Fruit fly (Drosophila melanogaster) whole organism, prepupa: ENCODE data around the gene PH4alphaNE3.

Experiments used
- Blimp-1 ChIP-seq: fragments of 200-800 bp; sonication (Bioruptor generic); optimal IDR thresholded peaks from 3 replicates; lab custom pipeline; 2017; ENCODE audit warnings: missing biosample characterization, missing genetic modification characterization, mild to moderate bottlenecking, moderate library complexity, missing genetic modification reagents
- CG10631 ChIP-seq: fragments of 200-800 bp; sonication (Bioruptor generic); optimal IDR thresholded peaks from 2 replicates; lab custom pipeline; 2016; ENCODE audit warnings: missing biosample characterization, missing genetic modification characterization
- CG10669 ChIP-seq: fragments of 200-800 bp; sonication (Bioruptor generic); optimal IDR thresholded peaks from 3 replicates; lab custom pipeline; 2018; ENCODE audit warnings: missing biosample characterization, mild to moderate bottlenecking, missing genetic modification characterization, moderate library complexity
- CG11294 ChIP-seq: fragments of 200-800 bp; sonication (Bioruptor generic); IDR thresholded peaks from 2 replicates; pipeline ENCODE4 v1.3.6; 2022; ENCODE audit warnings: missing biosample characterization, missing genetic modification characterization
- CG11762 ChIP-seq: fragments of 200-800 bp; sonication (Bioruptor generic); optimal IDR thresholded peaks from 3 replicates; lab custom pipeline; 2016; ENCODE audit warnings: missing biosample characterization, missing genetic modification characterization; ENCODE audit not compliant: insufficient read depth
- CG11902 ChIP-seq: fragments of 200-800 bp; sonication (Bioruptor generic); optimal IDR thresholded peaks from 3 replicates; lab custom pipeline; 2016; ENCODE audit warnings: missing biosample characterization, missing genetic modification characterization
- CG1621 ChIP-seq: fragments of 200-800 bp; sonication (Bioruptor generic); optimal IDR thresholded peaks from 3 replicates; lab custom pipeline; 2018; ENCODE audit warnings: missing biosample characterization, mild to moderate bottlenecking, missing genetic modification characterization
- CG3032 ChIP-seq: fragments of 200-800 bp; optimal IDR thresholded peaks from 2 replicates; lab custom pipeline; 2019; ENCODE audit warnings: missing biosample characterization, mild to moderate bottlenecking, missing genetic modification characterization, moderate library complexity
- CG31627 ChIP-seq: fragments of 200-800 bp; sonication (Bioruptor generic); optimal IDR thresholded peaks from 3 replicates; lab custom pipeline; 2016; ENCODE audit warnings: missing biosample characterization, missing genetic modification characterization
- CG3919 ChIP-seq: fragments of 200-800 bp; sonication (Bioruptor generic); optimal IDR thresholded peaks from 3 replicates; lab custom pipeline; 2016; ENCODE audit warnings: missing biosample characterization, missing genetic modification characterization
- CG6163 ChIP-seq: fragments of 200-800 bp; sonication (Bioruptor generic); IDR thresholded peaks from 3 replicates; pipeline ENCODE4 v1.3.6; 2022; ENCODE audit warnings: missing biosample characterization, missing genetic modification characterization
- CG6276 ChIP-seq: fragments of 200-800 bp; sonication (Bioruptor generic); optimal IDR thresholded peaks from 2 replicates; lab custom pipeline; 2017; ENCODE audit warnings: missing biosample characterization, mild to moderate bottlenecking, missing genetic modification characterization
- CG6792 ChIP-seq: fragments of 200-800 bp; sonication (Bioruptor generic); optimal IDR thresholded peaks from 3 replicates; lab custom pipeline; 2016; ENCODE audit warnings: missing biosample characterization, missing genetic modification characterization
- CG6808 ChIP-seq: fragments of 200-800 bp; sonication (Bioruptor generic); optimal IDR thresholded peaks from 3 replicates; lab custom pipeline; 2017; ENCODE audit warnings: missing biosample characterization, missing genetic modification characterization, mild to moderate bottlenecking, moderate library complexity, missing genetic modification reagents
- CG7368 ChIP-seq: fragments of 200-800 bp; sonication (Bioruptor generic); optimal IDR thresholded peaks from 3 replicates; lab custom pipeline; 2016; ENCODE audit warnings: missing biosample characterization, missing genetic modification characterization
- CG9139 ChIP-seq: fragments of 200-800 bp; sonication (Bioruptor generic); optimal IDR thresholded peaks from 3 replicates; lab custom pipeline; 2017; ENCODE audit warnings: missing biosample characterization, mild to moderate bottlenecking, missing genetic modification characterization
- Eip75B ChIP-seq: fragments of 200-800 bp; sonication (Bioruptor generic); optimal IDR thresholded peaks from 3 replicates; lab custom pipeline; 2016; ENCODE audit warnings: missing biosample characterization, missing genetic modification characterization
- Eip78C ChIP-seq: fragments of 200-800 bp; sonication (Bioruptor generic); peaks from one replicate; lab custom pipeline; 2016; ENCODE audit warnings: missing biosample characterization, missing genetic modification characterization
- Eip93F ChIP-seq: fragments of 200-800 bp; sonication (Bioruptor generic); optimal IDR thresholded peaks from 2 replicates; lab custom pipeline; 2016; ENCODE audit warnings: missing biosample characterization, mild to moderate bottlenecking, missing genetic modification characterization
- Ets21C ChIP-seq: fragments of 200-800 bp; sonication (Bioruptor generic); optimal IDR thresholded peaks from 3 replicates; lab custom pipeline; 2016; ENCODE audit warnings: missing biosample characterization, missing genetic modification characterization
- Ets96B ChIP-seq: fragments of 200-800 bp; optimal IDR thresholded peaks from 2 replicates; lab custom pipeline; 2019; ENCODE audit warnings: missing biosample characterization, mild to moderate bottlenecking, missing genetic modification characterization, moderate library complexity
- Gug ChIP-seq: fragments of 200-800 bp; sonication (Bioruptor generic); IDR thresholded peaks from 2 replicates; pipeline ENCODE4 v1.3.6; 2022; ENCODE audit warnings: missing biosample characterization, missing genetic modification characterization
- Hr39 ChIP-seq: fragments of 200-800 bp; sonication (Bioruptor generic); optimal IDR thresholded peaks from 2 replicates; lab custom pipeline; 2016; ENCODE audit warnings: missing biosample characterization, missing genetic modification characterization
- Met ChIP-seq: fragments of 200-800 bp; sonication (Bioruptor generic); optimal IDR thresholded peaks from 3 replicates; lab custom pipeline; 2016; ENCODE audit warnings: missing biosample characterization, missing genetic modification characterization
- OdsH ChIP-seq: fragments of 200-800 bp; sonication (Bioruptor generic); optimal IDR thresholded peaks from 3 replicates; lab custom pipeline; 2016; ENCODE audit warnings: missing biosample characterization, missing genetic modification characterization
- Sox102F ChIP-seq: fragments of 200-800 bp; sonication (Bioruptor generic); optimal IDR thresholded peaks from 2 replicates; lab custom pipeline; 2016; ENCODE audit warnings: missing biosample characterization, mild to moderate bottlenecking, missing genetic modification characterization
- Sox14 ChIP-seq: fragments of 200-800 bp; sonication (Bioruptor generic); optimal IDR thresholded peaks from 3 replicates; lab custom pipeline; 2016; ENCODE audit warnings: missing biosample characterization, missing genetic modification characterization
- Sox15 ChIP-seq: fragments of 200-800 bp; sonication (Bioruptor generic); optimal IDR thresholded peaks from 3 replicates; lab custom pipeline; 2016; ENCODE audit warnings: missing biosample characterization, missing genetic modification characterization
- acj6 ChIP-seq: fragments of 200-800 bp; sonication (Bioruptor generic); optimal IDR thresholded peaks from 3 replicates; lab custom pipeline; 2016; ENCODE audit warnings: missing biosample characterization, missing genetic modification characterization
- dsx ChIP-seq: fragments of 200-800 bp; optimal IDR thresholded peaks from 3 replicates; lab custom pipeline; 2019; ENCODE audit warnings: missing biosample characterization, mild to moderate bottlenecking, missing genetic modification characterization, moderate library complexity; ENCODE audit not compliant: poor library complexity, severe bottlenecking
- eg ChIP-seq: fragments of 200-800 bp; sonication (Bioruptor generic); IDR thresholded peaks from 3 replicates; pipeline ENCODE4 v1.3.6; 2022; ENCODE audit warnings: missing biosample characterization, missing genetic modification characterization
- esn ChIP-seq: fragments of 200-800 bp; sonication (Bioruptor generic); optimal IDR thresholded peaks from 2 replicates; lab custom pipeline; 2016; ENCODE audit warnings: missing biosample characterization, mild to moderate bottlenecking, missing genetic modification characterization, moderate library complexity
- fd59A ChIP-seq: fragments of 200-800 bp; sonication (Bioruptor generic); optimal IDR thresholded peaks from 2 replicates; lab custom pipeline; 2017; ENCODE audit warnings: missing biosample characterization, mild to moderate bottlenecking, missing genetic modification characterization, missing genetic modification reagents
- fkh ChIP-seq: fragments of 200-800 bp; sonication (Bioruptor generic); optimal IDR thresholded peaks from 3 replicates; lab custom pipeline; 2017; ENCODE audit warnings: missing biosample characterization, mild to moderate bottlenecking, missing genetic modification characterization, moderate library complexity
- net ChIP-seq: fragments of 200-800 bp; sonication (Bioruptor generic); optimal IDR thresholded peaks from 3 replicates; lab custom pipeline; 2016; ENCODE audit warnings: missing biosample characterization, missing genetic modification characterization
- pdm3 ChIP-seq: fragments of 200-800 bp; sonication (Bioruptor generic); optimal IDR thresholded peaks from 3 replicates; lab custom pipeline; 2016; ENCODE audit warnings: missing biosample characterization, missing genetic modification characterization
- salr ChIP-seq, 2 experiments: fragments of 200-800 bp; sonication (Bioruptor generic); optimal IDR thresholded peaks; 3 replicates each; lab custom pipeline; 2016 to 2018; ENCODE audit warnings: missing biosample characterization in 2 of 2, missing genetic modification characterization in 2 of 2, mild to moderate bottlenecking in 1 of 2
- spab ChIP-seq: fragments of 200-800 bp; sonication (Bioruptor generic); optimal IDR thresholded peaks from 2 replicates; lab custom pipeline; 2017; ENCODE audit warnings: missing biosample characterization, mild to moderate bottlenecking, missing genetic modification characterization, missing genetic modification reagents
- ss ChIP-seq, 2 experiments: fragments of 200-800 bp; sonication (Bioruptor generic); optimal IDR thresholded peaks; 2 replicates in 1 of 2; 3 replicates in 1 of 2; lab custom pipeline; 2017 to 2018; ENCODE audit warnings: mild to moderate bottlenecking in 2 of 2, missing biosample characterization in 2 of 2, missing genetic modification characterization in 2 of 2, moderate library complexity in 1 of 2
- svp ChIP-seq: fragments of 200-800 bp; sonication (Bioruptor generic); peaks from one replicate; lab custom pipeline; 2016; ENCODE audit warnings: missing biosample characterization, missing genetic modification characterization
- topi ChIP-seq: fragments of 200-800 bp; sonication (Bioruptor generic); optimal IDR thresholded peaks from 3 replicates; lab custom pipeline; 2016; ENCODE audit warnings: missing biosample characterization, missing genetic modification characterization
- vri ChIP-seq: fragments of 200-800 bp; sonication (Bioruptor generic); optimal IDR thresholded peaks from 3 replicates; lab custom pipeline; 2016; ENCODE audit warnings: missing biosample characterization, mild to moderate bottlenecking, missing genetic modification characterization

Gene PH4alphaNE3

DNA sequence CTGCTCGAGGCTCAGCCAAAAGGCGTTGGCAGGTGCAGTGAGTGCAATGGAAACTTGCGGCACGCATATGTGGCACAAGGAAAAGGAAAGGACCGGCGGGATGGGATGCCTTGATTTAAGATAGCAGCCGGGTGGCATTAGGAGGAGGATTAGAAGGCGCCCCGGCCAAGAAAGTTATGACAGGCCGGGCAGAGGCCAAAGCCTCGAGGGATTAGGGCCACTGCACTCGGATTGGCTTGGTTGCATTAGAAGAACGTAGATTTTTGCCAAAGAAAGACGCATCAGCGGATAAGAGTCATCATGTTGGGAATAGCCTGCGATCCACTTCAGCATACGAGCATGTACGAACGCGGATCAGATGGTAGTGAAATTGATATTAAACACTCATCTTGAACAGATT, 7.3 kb upstream of the PH4alphaNE3 start, which contains the start of gene CG31019:
Gene CG31019 (plus strand): TSS at position 301 of the 400 bp plus-strand sequence.
- TF ChIP-seq CG3919 (GFP tag; lab: Kevin White, UChicago) (no peak), Blimp-1 (no peak), salr (GFP tag; optimal IDR thresholded peaks at IDR 0.05; lab: Kevin White, UChicago) (no peak), fkh (GFP tag; lab: Kevin White, UChicago) (no peak), Ets96B (tag; lab: Kevin White, UChicago) (no peak), net (GFP tag; lab: Kevin White, UChicago) (no peak), Hr39 (GFP tag; lab: Kevin White, UChicago) (no peak), dsx (GFP tag; lab: Kevin White, UChicago) (no peak), CG9139 (GFP tag; lab: Kevin White, UChicago) (no peak), CG11902 (no peak), topi (no peak), CG3032 (tag; lab: Kevin White, UChicago) (no peak)
- TF ChIP-seq, all 60 proteins: peak for 0

- TF ChIP-seq CG11294 (GFP tag; lab: Robert Waterston, UW) (no peak), esn (GFP tag; lab: Kevin White, UChicago) (no peak), Sox15 (GFP tag; lab: Kevin White, UChicago) (no peak), CG6276 (GFP tag; lab: Kevin White, UChicago) (no peak), Ets96B (tag; lab: Kevin White, UChicago) (no peak), acj6 (no peak), CG1621 (tag; lab: Kevin White, UChicago) (no peak), Eip75B (GFP tag; lab: Kevin White, UChicago) (no peak), CG10631 (GFP tag; lab: Kevin White, UChicago) (no peak), topi (no peak), Hr39 (GFP tag; lab: Kevin White, UChicago) (no peak), Sox102F (GFP tag; lab: Kevin White, UChicago) (no peak), CG6808 (GFP tag; lab: Kevin White, UChicago) (no peak)
- TF ChIP-seq, all 60 proteins: peak for 0
Measured at dm6 chr3R:30599404-30599980, 4.5 kb upstream of the PH4alphaNE3 start.

DNA sequence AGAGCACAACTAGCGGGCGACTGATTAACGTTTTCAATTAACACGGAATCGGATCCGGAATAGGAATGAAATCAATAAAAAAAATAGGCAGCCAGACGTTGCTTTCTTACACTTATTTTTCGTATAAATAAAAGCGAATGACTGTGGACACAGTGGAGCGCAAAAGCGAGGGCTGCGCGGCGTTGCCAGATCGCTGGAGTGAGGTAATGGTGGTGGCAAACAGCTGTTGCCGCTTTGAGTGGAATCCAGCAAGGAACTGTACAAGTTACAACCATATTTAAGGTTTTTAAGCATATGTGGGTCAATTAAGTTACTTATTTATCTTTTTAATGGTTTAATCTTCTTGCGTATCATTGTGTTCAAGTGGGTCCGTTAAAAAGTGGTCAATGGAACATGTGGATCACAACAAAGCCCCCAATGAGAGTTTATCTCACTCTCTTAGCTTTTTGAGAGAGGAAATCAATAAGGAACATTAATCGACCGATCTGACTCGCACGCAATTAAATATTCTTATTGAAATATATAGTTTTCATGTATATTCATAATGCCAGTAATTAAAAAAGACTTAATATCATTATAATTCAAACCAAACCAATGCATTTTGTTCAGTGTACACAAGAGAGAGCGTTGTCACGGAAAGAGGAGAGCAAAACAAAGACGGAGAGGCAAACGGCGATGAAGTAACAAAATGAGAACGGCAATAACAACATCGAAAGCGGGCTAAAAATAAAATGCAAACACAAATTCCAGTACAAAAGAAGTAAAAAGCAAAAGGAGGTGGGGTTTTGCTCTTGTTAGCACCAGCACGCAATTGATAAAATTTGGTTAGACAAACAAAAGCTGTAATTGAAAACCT, 3.6 kb upstream of the PH4alphaNE3 start:
- peak; percentile 57 to 80 for TF ChIP-seq ss (GFP tag; optimal IDR thresholded peaks at IDR 0.05; lab: Kevin White, UChicago)
- TF ChIP-seq CG6276 (GFP tag; lab: Kevin White, UChicago) = peak; percentile 86
- TF ChIP-seq CG1621 (tag; lab: Kevin White, UChicago) = peak; percentile 81
- peak; percentile 84 for TF ChIP-seq CG10669 (GFP tag; lab: Kevin White, UChicago)
- TF ChIP-seq vri (GFP tag; lab: Kevin White, UChicago) = peak; percentile 98
- peak; percentile 90 for TF ChIP-seq CG31627 (GFP tag; lab: Kevin White, UChicago)
- TF ChIP-seq spab (GFP tag; lab: Kevin White, UChicago) = peak; percentile 65
- TF ChIP-seq Eip75B (GFP tag; lab: Kevin White, UChicago) = peak; percentile 95
- TF ChIP-seq salr (GFP tag; optimal IDR thresholded peaks at IDR 0.05; lab: Kevin White, UChicago) = peak; percentile 74 to 89
- peak; percentile 99 for TF ChIP-seq Eip78C (GFP tag; lab: Kevin White, UChicago)
- peak; percentile 90 for TF ChIP-seq Eip93F (GFP tag; lab: Kevin White, UChicago)
- TF ChIP-seq svp (GFP tag; lab: Kevin White, UChicago) = peak; percentile 96
- TF ChIP-seq CG11294 (GFP tag; lab: Robert Waterston, UW) = peak; percentile 91
- TF ChIP-seq CG7368 (GFP tag; lab: Kevin White, UChicago) = peak; percentile 94
- peak; percentile 74 for TF ChIP-seq fd59A (GFP tag; lab: Kevin White, UChicago)
- TF ChIP-seq Gug = peak; percentile 91
- TF ChIP-seq CG6792 (GFP tag; lab: Kevin White, UChicago) = peak; percentile 94
- peak; percentile 93 for TF ChIP-seq pdm3 (GFP tag; lab: Kevin White, UChicago)
- TF ChIP-seq Sox15 (GFP tag; lab: Kevin White, UChicago) = peak; percentile 75
- peak; percentile 91 for TF ChIP-seq OdsH (GFP tag; lab: Kevin White, UChicago)
- peak; percentile 93 for TF ChIP-seq Met (GFP tag; lab: Kevin White, UChicago)
- peak; percentile 96 for TF ChIP-seq esn (GFP tag; lab: Kevin White, UChicago)
- TF ChIP-seq Blimp-1 = peak; percentile 64
- TF ChIP-seq Hr39 (GFP tag; lab: Kevin White, UChicago) = peak; percentile 86
- TF ChIP-seq Ets21C = peak; percentile 83
- TF ChIP-seq CG6163 = peak; percentile 98
- peak; percentile 96 for TF ChIP-seq Sox102F (GFP tag; lab: Kevin White, UChicago)
- TF ChIP-seq dsx (GFP tag; lab: Kevin White, UChicago) = peak; percentile 87
- peak; percentile 98 for TF ChIP-seq eg (GFP tag; lab: Robert Waterston, UW)
- peak; percentile 90 for TF ChIP-seq CG10631 (GFP tag; lab: Kevin White, UChicago)
- peak; percentile 77 for TF ChIP-seq CG11762 (GFP tag; lab: Kevin White, UChicago)
- TF ChIP-seq Sox14 = peak; percentile 93
